Worm (Caenorhabditis elegans) whole organism, early embryonic: Measurements from ENCODE around the gene clec-150.

Source experiments
- F13C5.2 ChIP-seq: sonication (generic microtip); optimal IDR thresholded peaks from 2 replicates; lab custom pipeline; 2017; ENCODE audit warnings: mild to moderate bottlenecking, missing genetic modification characterization, inconsistent platforms, missing compliant biosample characterization
- ama-1 ChIP-seq: fragments of 150-350 bp; optimal IDR thresholded peaks from 2 replicates; lab custom pipeline; 2014
- flt-1 ChIP-seq: fragments of 200-800 bp; sonication (Bioruptor generic); IDR thresholded peaks from 2 replicates; pipeline ENCODE4 v1.3.6; 2022; ENCODE audit warnings: missing genetic modification characterization, missing compliant biosample characterization
- hmbx-1 ChIP-seq: sonication (generic microtip); optimal IDR thresholded peaks from 2 replicates; lab custom pipeline; 2016; ENCODE audit warnings: mild to moderate bottlenecking, missing genetic modification characterization, missing compliant biosample characterization
- hnd-1 ChIP-seq: sonication (generic microtip); optimal IDR thresholded peaks from 2 replicates; lab custom pipeline; 2016; ENCODE audit warnings: missing genetic modification characterization, missing compliant biosample characterization
- sea-1 ChIP-seq: fragments of 200-800 bp; sonication (Bioruptor generic); conservative IDR thresholded peaks from 2 replicates; pipeline ENCODE4 v1.3.6; 2022; ENCODE audit warnings: missing genetic modification characterization, missing compliant biosample characterization
- tbx-37 ChIP-seq: fragments of 200-800 bp; sonication (Bioruptor generic); conservative IDR thresholded peaks from 2 replicates; pipeline ENCODE4 v1.3.6; 2022; ENCODE audit warnings: missing genetic modification reagents, missing genetic modification characterization, missing compliant biosample characterization

DNA sequence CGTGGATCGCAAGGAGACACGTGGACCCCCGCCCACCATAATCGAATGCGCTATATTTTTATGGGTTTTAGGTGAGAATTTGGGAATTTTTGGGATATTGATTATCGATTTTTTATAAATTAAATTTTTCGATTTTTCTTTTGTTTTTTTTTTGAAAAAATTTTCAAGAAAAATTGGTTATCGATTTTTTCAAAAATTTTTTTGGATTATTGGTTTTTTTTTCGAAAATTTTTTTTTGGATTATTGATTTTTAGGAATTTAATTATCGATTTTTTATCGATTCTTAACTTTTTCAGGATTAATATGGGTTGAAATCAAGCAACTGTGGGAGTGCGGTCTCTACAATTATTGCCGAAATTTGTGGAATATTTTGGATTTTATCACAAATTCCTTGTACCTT, 5.9 kb upstream of the clec-150 start:
- TF ChIP-seq F13C5.2 (tag; lab: Kevin White, UChicago) (no peak), ama-1 (lab: Kevin White, UChicago) (no peak), tbx-37 (GFP tag; lab: Robert Waterston, UW) (no peak), hmbx-1 (no peak), sea-1 (GFP tag; lab: Robert Waterston, UW) (no peak), flt-1 (GFP tag; lab: Robert Waterston, UW) (no peak), hnd-1 (tag; lab: Kevin White, UChicago) (no peak)
